Worm (Caenorhabditis elegans) whole organism, young adult: Measurements from ENCODE around the gene R13A5.11.

Source experiments
- Y53G8AR.9 ChIP-seq: fragments of 200-800 bp; sonication (Bioruptor generic); conservative IDR thresholded peaks from 2 replicates; pipeline ENCODE4 v1.3.6; 2022; ENCODE audit warnings: missing genetic modification reagents, missing genetic modification characterization, missing compliant biosample characterization
- hmg-20 ChIP-seq: fragments of 200-800 bp; sonication (Bioruptor generic); IDR thresholded peaks from 2 replicates; pipeline ENCODE4 v1.3.6; 2022; ENCODE audit warnings: missing genetic modification reagents, missing genetic modification characterization, missing compliant biosample characterization
- madf-3 ChIP-seq: fragments of 200-800 bp; sonication (Bioruptor generic); IDR thresholded peaks from 2 replicates; pipeline ENCODE4 v1.3.6; 2022; ENCODE audit warnings: missing genetic modification reagents, missing genetic modification characterization, missing compliant biosample characterization
- nhr-27 ChIP-seq: fragments of 200-800 bp; sonication (Bioruptor generic); optimal IDR thresholded peaks from 2 replicates; lab custom pipeline; 2018; ENCODE audit warnings: mild to moderate bottlenecking, missing genetic modification characterization, moderate library complexity, missing compliant biosample characterization

DNA sequence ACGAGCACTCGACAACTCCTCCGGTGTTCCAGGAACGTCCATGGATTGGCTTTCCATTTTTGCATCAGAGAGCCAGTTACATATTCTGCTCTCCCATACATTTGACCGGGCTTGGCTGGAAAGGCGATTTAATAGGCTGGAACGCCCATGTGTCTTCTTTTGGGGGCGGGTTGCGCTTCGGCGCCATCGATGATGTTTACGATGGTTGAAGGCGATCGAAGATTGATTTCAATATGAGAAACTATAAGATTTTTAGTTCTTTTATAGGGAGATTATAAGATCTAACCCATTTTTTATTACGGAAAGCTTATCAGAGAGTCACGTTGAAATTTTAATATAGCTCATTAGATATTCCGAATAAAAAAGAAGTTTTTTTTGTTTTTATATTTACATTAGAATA, 16.0 kb upstream of the R13A5.11 start, which contains the start of gene nsph-4.3:
- TF ChIP-seq madf-3 (GFP tag; lab: Robert Waterston, UW), result no peak
- TF ChIP-seq nhr-27 (tag; lab: Kevin White, UChicago), result no peak
- TF ChIP-seq hmg-20 (GFP tag; lab: Robert Waterston, UW), result no peak
- TF ChIP-seq Y53G8AR.9 (GFP tag; lab: Robert Waterston, UW), result no peak
